Worm (Caenorhabditis elegans) whole organism, L3 larva: ENCODE measurements around the gene srlf-1.

Experiments
- ZK546.5 ChIP-seq: sonication (generic microtip); optimal IDR thresholded peaks from 2 replicates; lab custom pipeline; 2017; ENCODE audit warnings: missing biosample characterization, missing genetic modification characterization
- aly-2 ChIP-seq: fragments of 150-350 bp; optimal IDR thresholded peaks from 2 replicates; lab custom pipeline; 2014; ENCODE audit warnings: missing biosample characterization, missing genetic modification characterization
- ama-1 ChIP-seq: fragments of 150-350 bp; optimal IDR thresholded peaks from 2 replicates; lab custom pipeline; 2018
- ceh-16 ChIP-seq: sonication (generic microtip); optimal IDR thresholded peaks from 2 replicates; lab custom pipeline; 2017; ENCODE audit warnings: missing biosample characterization, missing genetic modification characterization
- ceh-28 ChIP-seq: fragments of 150-350 bp; optimal IDR thresholded peaks from 2 replicates; lab custom pipeline; 2014; ENCODE audit warnings: missing biosample characterization, missing genetic modification reagents, missing genetic modification characterization
- ceh-9 ChIP-seq: sonication (generic microtip); optimal IDR thresholded peaks from 2 replicates; lab custom pipeline; 2018; ENCODE audit warnings: missing biosample characterization, missing genetic modification characterization
- egl-27 ChIP-seq: sonication (generic microtip); optimal IDR thresholded peaks from 4 replicates; lab custom pipeline; 2017; ENCODE audit warnings: missing biosample characterization, missing genetic modification reagents, missing genetic modification characterization
- egl-5 ChIP-seq: fragments of 150-350 bp; optimal IDR thresholded peaks from 2 replicates; lab custom pipeline; 2017; ENCODE audit warnings: missing biosample characterization, missing genetic modification reagents, missing genetic modification characterization, inconsistent platforms
- elt-1 ChIP-seq: fragments of 150-350 bp; optimal IDR thresholded peaks from 2 replicates; lab custom pipeline; 2014; ENCODE audit warnings: missing biosample characterization, missing genetic modification characterization
- elt-2 ChIP-seq: sonication (generic microtip); optimal IDR thresholded peaks from 2 replicates; lab custom pipeline; 2016; ENCODE audit warnings: missing genetic modification reagents, mild to moderate bottlenecking, missing genetic modification characterization, missing compliant biosample characterization
- eor-1 ChIP-seq, 2 experiments: fragments of 150-350 bp; optimal IDR thresholded peaks; 2 replicates each; lab custom pipeline; 2014 to 2018; ENCODE audit warnings: missing biosample characterization in 2 of 2, missing genetic modification characterization in 2 of 2
- hmg-11 ChIP-seq: sonication (generic microtip); optimal IDR thresholded peaks from 2 replicates; lab custom pipeline; 2016; ENCODE audit warnings: missing genetic modification characterization, missing compliant biosample characterization
- lin-15B ChIP-seq: fragments of 150-350 bp; optimal IDR thresholded peaks from 2 replicates; lab custom pipeline; 2014; ENCODE audit warnings: missing biosample characterization, missing genetic modification characterization
- lin-39 ChIP-seq: fragments of 150-350 bp; optimal IDR thresholded peaks from 2 replicates; lab custom pipeline; 2018; ENCODE audit warnings: missing biosample characterization, missing genetic modification reagents, missing genetic modification characterization
- lsy-12 ChIP-seq: sonication (generic microtip); optimal IDR thresholded peaks from 2 replicates; lab custom pipeline; 2016; ENCODE audit warnings: mild to moderate bottlenecking, missing genetic modification characterization, missing compliant biosample characterization
- mdl-1 ChIP-seq: fragments of 150-350 bp; optimal IDR thresholded peaks from 2 replicates; lab custom pipeline; 2014; ENCODE audit warnings: missing biosample characterization, missing genetic modification characterization
- mml-1 ChIP-seq: fragments of 150-350 bp; sonication (generic microtip); optimal IDR thresholded peaks from 3 replicates; lab custom pipeline; 2014; ENCODE audit warnings: missing biosample characterization, missing genetic modification characterization
- nfya-1 ChIP-seq: sonication (generic microtip); optimal IDR thresholded peaks from 2 replicates; lab custom pipeline; 2017; ENCODE audit warnings: missing genetic modification characterization, mild to moderate bottlenecking, missing compliant biosample characterization, antibody characterized with exemption, moderate library complexity; ENCODE audit not compliant: insufficient read depth
- nhr-11 ChIP-seq: fragments of 150-350 bp; optimal IDR thresholded peaks from 2 replicates; lab custom pipeline; 2014; ENCODE audit warnings: missing biosample characterization, missing genetic modification characterization
- nhr-23 ChIP-seq: fragments of 150-350 bp; optimal IDR thresholded peaks from 2 replicates; lab custom pipeline; 2014; ENCODE audit warnings: missing biosample characterization, missing genetic modification reagents, missing genetic modification characterization
- nhr-237 ChIP-seq: fragments of 150-350 bp; optimal IDR thresholded peaks from 2 replicates; lab custom pipeline; 2014; ENCODE audit warnings: missing biosample characterization, missing genetic modification characterization
- nhr-25 ChIP-seq: sonication (generic microtip); optimal IDR thresholded peaks from 2 replicates; lab custom pipeline; 2017; ENCODE audit warnings: missing biosample characterization, missing genetic modification characterization
- nhr-28 ChIP-seq: fragments of 150-350 bp; optimal IDR thresholded peaks from 2 replicates; lab custom pipeline; 2014; ENCODE audit warnings: missing biosample characterization, missing genetic modification characterization
- nhr-76 ChIP-seq: fragments of 150-350 bp; sonication (generic microtip); optimal IDR thresholded peaks from 5 replicates; lab custom pipeline; 2014; ENCODE audit warnings: missing biosample characterization, missing genetic modification characterization
- nhr-77 ChIP-seq: fragments of 150-350 bp; optimal IDR thresholded peaks from 2 replicates; lab custom pipeline; 2014; ENCODE audit warnings: missing biosample characterization, missing genetic modification characterization
- pha-4 ChIP-seq: fragments of 150-350 bp; optimal IDR thresholded peaks from 2 replicates; lab custom pipeline; 2014; ENCODE audit warnings: missing biosample characterization, missing genetic modification reagents, missing genetic modification characterization
- pqm-1 ChIP-seq: fragments of 150-350 bp; optimal IDR thresholded peaks from 2 replicates; lab custom pipeline; 2017; ENCODE audit warnings: missing biosample characterization, missing genetic modification characterization, inconsistent platforms
- sea-2 ChIP-seq: fragments of 150-350 bp; sonication (generic microtip); optimal IDR thresholded peaks from 4 replicates; lab custom pipeline; 2014; ENCODE audit warnings: missing biosample characterization, missing genetic modification reagents, missing genetic modification characterization
- skn-1 ChIP-seq: fragments of 150-350 bp; optimal IDR thresholded peaks from 2 replicates; lab custom pipeline; 2014; ENCODE audit warnings: missing biosample characterization, missing genetic modification characterization
- snpc-4 ChIP-seq: fragments of 150-350 bp; optimal IDR thresholded peaks from 2 replicates; lab custom pipeline; 2014; ENCODE audit warnings: missing biosample characterization, missing genetic modification characterization
- tbx-2 ChIP-seq: sonication (generic microtip); optimal IDR thresholded peaks from 2 replicates; lab custom pipeline; 2016; ENCODE audit warnings: mild to moderate bottlenecking, missing genetic modification characterization, missing compliant biosample characterization
- unc-39 ChIP-seq: sonication (generic microtip); optimal IDR thresholded peaks from 4 replicates; lab custom pipeline; 2017; ENCODE audit warnings: missing biosample characterization, missing genetic modification characterization
- zag-1 ChIP-seq: fragments of 150-350 bp; optimal IDR thresholded peaks from 2 replicates; lab custom pipeline; 2014; ENCODE audit warnings: missing biosample characterization, missing genetic modification characterization
- ztf-11 ChIP-seq: fragments of 150-350 bp; optimal IDR thresholded peaks from 2 replicates; lab custom pipeline; 2014; ENCODE audit warnings: missing biosample characterization, missing genetic modification characterization
- ztf-4 ChIP-seq: fragments of 150-350 bp; optimal IDR thresholded peaks from 2 replicates; lab custom pipeline; 2014; ENCODE audit warnings: missing biosample characterization, missing genetic modification characterization

The srlf-1 gene

DNA sequence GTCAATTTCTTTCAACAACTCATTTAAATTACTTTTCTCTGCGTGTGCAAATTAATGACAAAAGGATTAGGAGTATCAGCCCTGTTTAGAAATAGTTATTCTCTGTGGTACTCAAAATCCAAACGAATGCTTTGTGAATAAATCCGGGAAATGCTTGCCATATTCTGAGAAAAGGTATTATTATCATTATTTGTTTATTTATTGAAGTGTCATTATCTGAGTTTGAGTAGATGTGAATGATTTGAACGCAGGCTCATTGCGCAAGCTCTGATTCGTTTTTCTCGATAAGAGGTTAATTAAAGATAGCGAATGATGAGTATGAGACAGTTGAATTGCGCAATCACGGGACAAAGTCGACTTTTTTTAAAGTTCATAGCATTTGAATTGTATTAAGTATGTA is 37.5 kb downstream of the srlf-1 start:
- TF ChIP-seq aly-2 (tag; lab: Kevin White, UChicago) (no peak), pqm-1 (no peak), egl-5 (tag; lab: Kevin White, UChicago) (no peak), ama-1 (no peak), pha-4 (tag; lab: Kevin White, UChicago) (no peak), ceh-28 (no peak), nhr-23 (tag; lab: Kevin White, UChicago) (no peak), elt-2 (tag; lab: Kevin White, UChicago) (no peak), tbx-2 (no peak), ztf-4 (tag; lab: Kevin White, UChicago) (no peak), skn-1 (no peak), mml-1 (tag; lab: Kevin White, UChicago) (no peak), nhr-77 (tag; lab: Kevin White, UChicago) (no peak), lin-39 (tag; lab: Kevin White, UChicago) (no peak), ZK546.5 (tag; lab: Kevin White, UChicago) (no peak), nhr-28 (no peak), elt-1 (tag; lab: Kevin White, UChicago) (no peak), nfya-1 (no peak), lin-15B (tag; lab: Kevin White, UChicago) (no peak)

DNA sequence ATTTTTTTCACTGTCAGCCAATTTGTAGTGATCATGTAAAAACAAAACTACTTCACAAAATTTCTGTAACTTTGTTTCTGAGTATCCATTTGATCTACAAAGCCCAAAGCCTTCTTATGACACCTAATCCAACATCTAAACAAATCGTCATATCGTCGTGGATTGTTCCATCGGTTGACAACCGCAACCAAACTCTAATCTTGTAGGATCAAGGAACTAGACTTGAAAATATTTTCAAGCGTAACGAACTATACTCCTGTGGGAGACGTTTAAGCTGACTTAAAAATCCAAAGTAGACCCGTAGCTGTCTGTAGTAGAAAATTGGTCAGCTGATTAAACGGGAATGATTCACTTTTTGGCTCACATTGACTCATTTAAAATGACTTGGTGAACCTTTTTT is 39.2 kb downstream of the srlf-1 start:
- no peak for TF ChIP-seq nhr-237 (tag; lab: Kevin White, UChicago)
- TF ChIP-seq mml-1 (tag; lab: Kevin White, UChicago) = no peak
- TF ChIP-seq sea-2 (GFP tag; lab: Kevin White, UChicago) = no peak
- TF ChIP-seq mdl-1 (tag; lab: Kevin White, UChicago) = no peak
- TF ChIP-seq egl-27 = no peak
- no peak for TF ChIP-seq ceh-9 (tag; lab: Kevin White, UChicago)
- TF ChIP-seq nhr-77 (tag; lab: Kevin White, UChicago) = no peak
- TF ChIP-seq pqm-1 = no peak
- TF ChIP-seq tbx-2 = no peak
- no peak for TF ChIP-seq lsy-12 (tag; lab: Kevin White, UChicago)
- TF ChIP-seq nhr-11 (tag; lab: Kevin White, UChicago) = no peak
- no peak for TF ChIP-seq ceh-16
- no peak for TF ChIP-seq nhr-76 (tag; lab: Kevin White, UChicago)
- no peak for TF ChIP-seq ZK546.5 (tag; lab: Kevin White, UChicago)
- TF ChIP-seq nhr-23 (tag; lab: Kevin White, UChicago) = no peak
- no peak for TF ChIP-seq lin-15B (tag; lab: Kevin White, UChicago)
- TF ChIP-seq egl-5 (tag; lab: Kevin White, UChicago) = no peak
- no peak for TF ChIP-seq lin-39 (tag; lab: Kevin White, UChicago)
- TF ChIP-seq elt-1 (tag; lab: Kevin White, UChicago) = no peak

DNA sequence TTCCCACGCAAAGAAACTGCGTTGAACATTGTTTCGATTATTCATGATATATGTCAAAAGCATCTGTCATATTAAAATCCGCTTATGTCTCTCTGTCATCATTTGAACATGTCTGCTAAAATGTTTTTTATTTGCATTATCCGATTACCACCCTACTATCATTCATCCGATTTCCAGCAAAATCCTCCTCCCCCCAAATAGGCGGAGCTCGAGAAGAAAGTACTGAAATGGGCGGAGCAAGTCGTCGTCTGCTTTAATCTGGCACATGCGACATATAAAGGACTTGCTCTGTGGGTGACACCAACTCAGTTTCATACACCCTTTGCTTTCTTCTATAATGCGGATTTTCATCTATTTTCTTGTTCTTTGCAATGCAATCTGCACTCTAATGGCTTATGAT is 41.7 kb downstream of the srlf-1 start, which contains the start of gene T09A5.14:
TSS of gene T09A5.14 (plus strand) at position 301 of the 400 bp plus-strand sequence.
- TF ChIP-seq pha-4 (tag; lab: Kevin White, UChicago) = no peak
- no peak for TF ChIP-seq ZK546.5 (tag; lab: Kevin White, UChicago)
- no peak for TF ChIP-seq snpc-4 (tag; lab: Kevin White, UChicago)
- no peak for TF ChIP-seq eor-1 (tag; optimal IDR thresholded peaks at IDR 0.05; lab: Kevin White, UChicago)
- no peak for TF ChIP-seq skn-1
- TF ChIP-seq lin-15B (tag; lab: Kevin White, UChicago) = no peak
- no peak for TF ChIP-seq nhr-237 (tag; lab: Kevin White, UChicago)
- TF ChIP-seq hmg-11 (tag; lab: Kevin White, UChicago) = no peak
- TF ChIP-seq unc-39 = no peak
- TF ChIP-seq ztf-11 (tag; lab: Kevin White, UChicago) = no peak
- TF ChIP-seq elt-1 (tag; lab: Kevin White, UChicago) = no peak
- no peak for TF ChIP-seq zag-1
- no peak for TF ChIP-seq nhr-77 (tag; lab: Kevin White, UChicago)
- no peak for TF ChIP-seq ceh-28
- TF ChIP-seq nhr-25 = no peak

DNA sequence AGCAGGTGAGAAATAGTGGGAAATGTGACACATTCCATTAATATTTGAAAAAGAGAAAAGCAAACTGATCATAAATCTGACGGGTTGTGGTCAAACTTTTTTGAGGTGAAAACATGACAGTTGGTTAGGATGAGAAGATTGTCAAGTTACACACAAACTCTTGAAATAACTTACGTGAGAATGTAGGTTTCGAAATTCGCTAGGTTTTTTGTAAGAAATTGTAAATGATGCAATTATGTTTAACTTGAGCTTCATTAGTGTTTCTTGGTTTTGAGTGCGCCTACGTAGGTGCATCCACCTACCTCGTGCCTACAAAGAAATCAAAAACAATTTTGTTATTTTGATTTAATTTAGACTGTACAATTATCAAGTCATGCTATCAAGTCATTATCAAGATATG is 44.9 kb downstream of the srlf-1 start, which contains the start of gene cex-2:
TSS of gene cex-2 (minus strand) at position 101 of the 400 bp plus-strand sequence.
- TF ChIP-seq pha-4 (tag; lab: Kevin White, UChicago) (peak; percentile 28), aly-2 (tag; lab: Kevin White, UChicago) (no peak)
